Fruit fly (Drosophila melanogaster) whole organism, prepupa: ENCODE results near the gene ind.

Experiments
- CG10631 ChIP-seq: fragments of 200-800 bp; sonication (Bioruptor generic); optimal IDR thresholded peaks from 2 replicates; lab custom pipeline; 2016; ENCODE audit warnings: missing biosample characterization, missing genetic modification characterization
- CG11294 ChIP-seq: fragments of 200-800 bp; sonication (Bioruptor generic); IDR thresholded peaks from 2 replicates; pipeline ENCODE4 v1.3.6; 2022; ENCODE audit warnings: missing biosample characterization, missing genetic modification characterization
- CG11762 ChIP-seq: fragments of 200-800 bp; sonication (Bioruptor generic); optimal IDR thresholded peaks from 3 replicates; lab custom pipeline; 2016; ENCODE audit warnings: missing biosample characterization, missing genetic modification characterization; ENCODE audit not compliant: insufficient read depth
- CG11902 ChIP-seq: fragments of 200-800 bp; sonication (Bioruptor generic); optimal IDR thresholded peaks from 3 replicates; lab custom pipeline; 2016; ENCODE audit warnings: missing biosample characterization, missing genetic modification characterization
- CG1621 ChIP-seq: fragments of 200-800 bp; sonication (Bioruptor generic); optimal IDR thresholded peaks from 3 replicates; lab custom pipeline; 2018; ENCODE audit warnings: missing biosample characterization, mild to moderate bottlenecking, missing genetic modification characterization
- CG16779 ChIP-seq: fragments of 200-800 bp; sonication (Bioruptor generic); optimal IDR thresholded peaks from 3 replicates; lab custom pipeline; 2017; ENCODE audit warnings: missing biosample characterization, mild to moderate bottlenecking, missing genetic modification characterization
- CG3032 ChIP-seq: fragments of 200-800 bp; optimal IDR thresholded peaks from 2 replicates; lab custom pipeline; 2019; ENCODE audit warnings: missing biosample characterization, mild to moderate bottlenecking, missing genetic modification characterization, moderate library complexity
- CG31627 ChIP-seq: fragments of 200-800 bp; sonication (Bioruptor generic); optimal IDR thresholded peaks from 3 replicates; lab custom pipeline; 2016; ENCODE audit warnings: missing biosample characterization, missing genetic modification characterization
- CG32006 ChIP-seq: fragments of 200-800 bp; sonication (Bioruptor generic); optimal IDR thresholded peaks from 3 replicates; lab custom pipeline; 2017; ENCODE audit warnings: missing biosample characterization, mild to moderate bottlenecking, missing genetic modification characterization
- CG3919 ChIP-seq: fragments of 200-800 bp; sonication (Bioruptor generic); optimal IDR thresholded peaks from 3 replicates; lab custom pipeline; 2016; ENCODE audit warnings: missing biosample characterization, missing genetic modification characterization
- CG4318 ChIP-seq: fragments of 200-800 bp; sonication (Bioruptor generic); optimal IDR thresholded peaks from 3 replicates; lab custom pipeline; 2017; ENCODE audit warnings: missing biosample characterization, mild to moderate bottlenecking, missing genetic modification characterization
- CG6276 ChIP-seq: fragments of 200-800 bp; sonication (Bioruptor generic); optimal IDR thresholded peaks from 2 replicates; lab custom pipeline; 2017; ENCODE audit warnings: missing biosample characterization, mild to moderate bottlenecking, missing genetic modification characterization
- CG6808 ChIP-seq: fragments of 200-800 bp; sonication (Bioruptor generic); optimal IDR thresholded peaks from 3 replicates; lab custom pipeline; 2017; ENCODE audit warnings: missing biosample characterization, missing genetic modification characterization, mild to moderate bottlenecking, moderate library complexity, missing genetic modification reagents
- CG6854 ChIP-seq: fragments of 200-800 bp; sonication (Bioruptor generic); optimal IDR thresholded peaks from 2 replicates; lab custom pipeline; 2017; ENCODE audit warnings: missing biosample characterization, mild to moderate bottlenecking, missing genetic modification characterization
- CG7368 ChIP-seq: fragments of 200-800 bp; sonication (Bioruptor generic); optimal IDR thresholded peaks from 3 replicates; lab custom pipeline; 2016; ENCODE audit warnings: missing biosample characterization, missing genetic modification characterization
- CG8119 ChIP-seq: fragments of 200-800 bp; sonication (Bioruptor generic); IDR thresholded peaks from 3 replicates; pipeline ENCODE4 v1.3.6; 2022; ENCODE audit warnings: missing biosample characterization, missing genetic modification characterization
- CG8632 ChIP-seq: fragments of 200-800 bp; sonication (Bioruptor generic); optimal IDR thresholded peaks from 3 replicates; lab custom pipeline; 2016; ENCODE audit warnings: missing biosample characterization, missing genetic modification characterization
- CG9139 ChIP-seq: fragments of 200-800 bp; sonication (Bioruptor generic); optimal IDR thresholded peaks from 3 replicates; lab custom pipeline; 2017; ENCODE audit warnings: missing biosample characterization, mild to moderate bottlenecking, missing genetic modification characterization
- Eip75B ChIP-seq: fragments of 200-800 bp; sonication (Bioruptor generic); optimal IDR thresholded peaks from 3 replicates; lab custom pipeline; 2016; ENCODE audit warnings: missing biosample characterization, missing genetic modification characterization
- Eip78C ChIP-seq: fragments of 200-800 bp; sonication (Bioruptor generic); peaks from one replicate; lab custom pipeline; 2016; ENCODE audit warnings: missing biosample characterization, missing genetic modification characterization
- Eip93F ChIP-seq: fragments of 200-800 bp; sonication (Bioruptor generic); optimal IDR thresholded peaks from 2 replicates; lab custom pipeline; 2016; ENCODE audit warnings: missing biosample characterization, mild to moderate bottlenecking, missing genetic modification characterization
- Ets21C ChIP-seq: fragments of 200-800 bp; sonication (Bioruptor generic); optimal IDR thresholded peaks from 3 replicates; lab custom pipeline; 2016; ENCODE audit warnings: missing biosample characterization, missing genetic modification characterization
- Ets96B ChIP-seq: fragments of 200-800 bp; optimal IDR thresholded peaks from 2 replicates; lab custom pipeline; 2019; ENCODE audit warnings: missing biosample characterization, mild to moderate bottlenecking, missing genetic modification characterization, moderate library complexity
- Gug ChIP-seq: fragments of 200-800 bp; sonication (Bioruptor generic); IDR thresholded peaks from 2 replicates; pipeline ENCODE4 v1.3.6; 2022; ENCODE audit warnings: missing biosample characterization, missing genetic modification characterization
- Hr38 ChIP-seq: sonication (Bioruptor generic); optimal IDR thresholded peaks from 2 replicates; lab custom pipeline; 2016; ENCODE audit warnings: missing biosample characterization, missing genetic modification characterization
- Hr39 ChIP-seq: fragments of 200-800 bp; sonication (Bioruptor generic); optimal IDR thresholded peaks from 2 replicates; lab custom pipeline; 2016; ENCODE audit warnings: missing biosample characterization, missing genetic modification characterization
- Lpt ChIP-seq: fragments of 200-800 bp; sonication (Bioruptor generic); optimal IDR thresholded peaks from 3 replicates; lab custom pipeline; 2016; ENCODE audit warnings: missing biosample characterization, missing genetic modification characterization
- Met ChIP-seq: fragments of 200-800 bp; sonication (Bioruptor generic); optimal IDR thresholded peaks from 3 replicates; lab custom pipeline; 2016; ENCODE audit warnings: missing biosample characterization, missing genetic modification characterization
- OdsH ChIP-seq: fragments of 200-800 bp; sonication (Bioruptor generic); optimal IDR thresholded peaks from 3 replicates; lab custom pipeline; 2016; ENCODE audit warnings: missing biosample characterization, missing genetic modification characterization
- Smox ChIP-seq: fragments of 200-800 bp; sonication (Bioruptor generic); optimal IDR thresholded peaks from 3 replicates; lab custom pipeline; 2016; ENCODE audit warnings: missing biosample characterization, missing genetic modification characterization
- Sox102F ChIP-seq: fragments of 200-800 bp; sonication (Bioruptor generic); optimal IDR thresholded peaks from 2 replicates; lab custom pipeline; 2016; ENCODE audit warnings: missing biosample characterization, mild to moderate bottlenecking, missing genetic modification characterization
- Sox14 ChIP-seq: fragments of 200-800 bp; sonication (Bioruptor generic); optimal IDR thresholded peaks from 3 replicates; lab custom pipeline; 2016; ENCODE audit warnings: missing biosample characterization, missing genetic modification characterization
- Sox15 ChIP-seq: fragments of 200-800 bp; sonication (Bioruptor generic); optimal IDR thresholded peaks from 3 replicates; lab custom pipeline; 2016; ENCODE audit warnings: missing biosample characterization, missing genetic modification characterization
- achi ChIP-seq: fragments of 200-800 bp; sonication (Bioruptor generic); optimal IDR thresholded peaks from 3 replicates; lab custom pipeline; 2016; ENCODE audit warnings: missing biosample characterization, missing genetic modification characterization
- acj6 ChIP-seq: fragments of 200-800 bp; sonication (Bioruptor generic); optimal IDR thresholded peaks from 3 replicates; lab custom pipeline; 2016; ENCODE audit warnings: missing biosample characterization, missing genetic modification characterization
- cyc ChIP-seq: fragments of 200-800 bp; sonication (Bioruptor generic); optimal IDR thresholded peaks from 3 replicates; lab custom pipeline; 2016; ENCODE audit warnings: missing biosample characterization, missing genetic modification characterization
- dac ChIP-seq: fragments of 200-800 bp; sonication (Bioruptor generic); optimal IDR thresholded peaks from 2 replicates; lab custom pipeline; 2017; ENCODE audit warnings: missing biosample characterization, mild to moderate bottlenecking, missing genetic modification characterization
- dsx ChIP-seq: fragments of 200-800 bp; optimal IDR thresholded peaks from 3 replicates; lab custom pipeline; 2019; ENCODE audit warnings: missing biosample characterization, mild to moderate bottlenecking, missing genetic modification characterization, moderate library complexity; ENCODE audit not compliant: poor library complexity, severe bottlenecking
- esn ChIP-seq: fragments of 200-800 bp; sonication (Bioruptor generic); optimal IDR thresholded peaks from 2 replicates; lab custom pipeline; 2016; ENCODE audit warnings: missing biosample characterization, mild to moderate bottlenecking, missing genetic modification characterization, moderate library complexity
- fd59A ChIP-seq: fragments of 200-800 bp; sonication (Bioruptor generic); optimal IDR thresholded peaks from 2 replicates; lab custom pipeline; 2017; ENCODE audit warnings: missing biosample characterization, mild to moderate bottlenecking, missing genetic modification characterization, missing genetic modification reagents
- fd85E ChIP-seq: fragments of 200-800 bp; sonication (Bioruptor generic); optimal IDR thresholded peaks from 3 replicates; lab custom pipeline; 2016; ENCODE audit warnings: missing biosample characterization, missing genetic modification characterization
- pdm3 ChIP-seq: fragments of 200-800 bp; sonication (Bioruptor generic); optimal IDR thresholded peaks from 3 replicates; lab custom pipeline; 2016; ENCODE audit warnings: missing biosample characterization, missing genetic modification characterization
- salr ChIP-seq, 2 experiments: fragments of 200-800 bp; sonication (Bioruptor generic); optimal IDR thresholded peaks; 3 replicates each; lab custom pipeline; 2016 to 2018; ENCODE audit warnings: missing biosample characterization in 2 of 2, missing genetic modification characterization in 2 of 2, mild to moderate bottlenecking in 1 of 2
- spab ChIP-seq: fragments of 200-800 bp; sonication (Bioruptor generic); optimal IDR thresholded peaks from 2 replicates; lab custom pipeline; 2017; ENCODE audit warnings: missing biosample characterization, mild to moderate bottlenecking, missing genetic modification characterization, missing genetic modification reagents
- ss ChIP-seq, 2 experiments: fragments of 200-800 bp; sonication (Bioruptor generic); optimal IDR thresholded peaks; 2 replicates in 1 of 2; 3 replicates in 1 of 2; lab custom pipeline; 2017 to 2018; ENCODE audit warnings: mild to moderate bottlenecking in 2 of 2, missing biosample characterization in 2 of 2, missing genetic modification characterization in 2 of 2, moderate library complexity in 1 of 2
- svp ChIP-seq: fragments of 200-800 bp; sonication (Bioruptor generic); peaks from one replicate; lab custom pipeline; 2016; ENCODE audit warnings: missing biosample characterization, missing genetic modification characterization
- vri ChIP-seq: fragments of 200-800 bp; sonication (Bioruptor generic); optimal IDR thresholded peaks from 3 replicates; lab custom pipeline; 2016; ENCODE audit warnings: missing biosample characterization, mild to moderate bottlenecking, missing genetic modification characterization

The ind gene

dm6 chr3L:15035585-15035984, 8.1 kb downstream of the ind start (continued):
- TF ChIP-seq vri (GFP tag; lab: Kevin White, UChicago) (no peak), CG11294 (GFP tag; lab: Robert Waterston, UW) (no peak), acj6 (GFP tag; lab: Kevin White, UChicago) (peak; percentile 6), achi (no peak), CG31627 (peak; percentile 2), salr (GFP tag; optimal IDR thresholded peaks at IDR 0.05; lab: Kevin White, UChicago) (no peak), CG9139 (GFP tag; lab: Kevin White, UChicago) (no peak), CG1621 (tag; lab: Kevin White, UChicago) (no peak), Eip78C (GFP tag; lab: Kevin White, UChicago) (peak; percentile 67), CG3032 (peak; percentile 16), Met (GFP tag; lab: Kevin White, UChicago) (peak; percentile 6)

- TF ChIP-seq CG11294 (GFP tag; lab: Robert Waterston, UW), result no peak
- peak; percentile 26 for TF ChIP-seq Eip78C (GFP tag; lab: Kevin White, UChicago)
Observed at dm6 chr3L:15034714-15035076, 9.0 kb downstream of the ind start.

dm6 chr3L:15034061-15034713, 9.5 kb downstream of the ind start:
- TF ChIP-seq CG4318 (GFP tag; lab: Kevin White, UChicago) (no peak), CG7368 (no peak), CG6808 (GFP tag; lab: Kevin White, UChicago) (no peak), CG6854 (no peak), Eip93F (GFP tag; lab: Kevin White, UChicago) (no peak), CG8632 (GFP tag; lab: Kevin White, UChicago) (no peak), Sox102F (GFP tag; lab: Kevin White, UChicago) (no peak), Lpt (GFP tag; lab: Kevin White, UChicago) (no peak), Ets96B (tag; lab: Kevin White, UChicago) (no peak), vri (GFP tag; lab: Kevin White, UChicago) (no peak), Ets21C (GFP tag; lab: Kevin White, UChicago) (no peak), CG8119 (GFP tag; lab: Robert Waterston, UW) (no peak), achi (no peak), CG6276 (no peak), Hr39 (GFP tag; lab: Kevin White, UChicago) (no peak), Met (GFP tag; lab: Kevin White, UChicago) (no peak), salr (GFP tag; optimal IDR thresholded peaks at IDR 0.05; lab: Kevin White, UChicago) (no peak), Sox14 (no peak), fd59A (GFP tag; lab: Kevin White, UChicago) (no peak), CG11902 (no peak), pdm3 (GFP tag; lab: Kevin White, UChicago) (no peak), Hr38 (GFP tag; lab: Kevin White, UChicago) (no peak), Sox15 (no peak), CG3032 (peak; percentile 25), CG31627 (no peak), OdsH (GFP tag; lab: Kevin White, UChicago) (peak; percentile 8), acj6 (GFP tag; lab: Kevin White, UChicago) (no peak), esn (GFP tag; lab: Kevin White, UChicago) (no peak), CG16779 (tag; lab: Kevin White, UChicago) (no peak), spab (GFP tag; lab: Kevin White, UChicago) (no peak), fd85E (GFP tag; lab: Kevin White, UChicago) (no peak), ss (GFP tag; optimal IDR thresholded peaks at IDR 0.05; lab: Kevin White, UChicago) (no peak), svp (GFP tag; lab: Kevin White, UChicago) (peak; percentile 23), dsx (GFP tag; lab: Kevin White, UChicago) (no peak), CG11762 (GFP tag; lab: Kevin White, UChicago) (no peak), CG10631 (GFP tag; lab: Kevin White, UChicago) (peak; percentile 6), Eip75B (GFP tag; lab: Kevin White, UChicago) (no peak), cyc (no peak), Smox (no peak), CG32006 (GFP tag; lab: Kevin White, UChicago) (peak; percentile 12), CG3919 (GFP tag; lab: Kevin White, UChicago) (no peak), Gug (GFP tag; lab: Robert Waterston, UW) (no peak), dac (GFP tag; lab: Kevin White, UChicago) (no peak)
